Fruit fly (Drosophila melanogaster) whole organism, pupa: Measurements from ENCODE around the gene CG3558.
A peak's percentile ranks its signal among the peaks of the same experiment; 100 is the strongest.

Source experiments
- CG10348 ChIP-seq: fragments of 200-800 bp; sonication (Bioruptor generic); IDR thresholded peaks from 2 replicates; pipeline ENCODE4 v1.3.6; 2022; ENCODE audit warnings: missing biosample characterization, missing genetic modification characterization
- CG12605 ChIP-seq: fragments of 200-800 bp; sonication (Bioruptor generic); IDR thresholded peaks from 2 replicates; pipeline ENCODE4 v1.3.6; 2022; ENCODE audit warnings: missing biosample characterization, missing genetic modification characterization
- CG13204 ChIP-seq: fragments of 200-800 bp; sonication (Bioruptor generic); optimal IDR thresholded peaks from 2 replicates; lab custom pipeline; 2018; ENCODE audit warnings: missing biosample characterization, mild to moderate bottlenecking, missing genetic modification characterization, moderate library complexity
- CG14655 ChIP-seq: fragments of 200-800 bp; sonication (Bioruptor generic); optimal IDR thresholded peaks from 3 replicates; lab custom pipeline; 2017; ENCODE audit warnings: mild to moderate bottlenecking, missing biosample characterization, missing genetic modification reagents, missing genetic modification characterization
- CG15710 ChIP-seq: fragments of 200-800 bp; sonication (Bioruptor generic); optimal IDR thresholded peaks from 2 replicates; lab custom pipeline; 2018; ENCODE audit warnings: missing biosample characterization, mild to moderate bottlenecking, missing genetic modification characterization, moderate library complexity
- CG17806 ChIP-seq: fragments of 200-800 bp; sonication (Bioruptor generic); optimal IDR thresholded peaks from 2 replicates; lab custom pipeline; 2018; ENCODE audit warnings: missing biosample characterization, mild to moderate bottlenecking, missing genetic modification characterization, moderate library complexity
- CG32121 ChIP-seq: fragments of 200-800 bp; sonication (Bioruptor generic); IDR thresholded peaks from 2 replicates; pipeline ENCODE4 v1.3.6; 2022; ENCODE audit warnings: missing biosample characterization, missing genetic modification characterization
- CG34367 ChIP-seq: fragments of 200-800 bp; sonication (Bioruptor generic); optimal IDR thresholded peaks from 2 replicates; lab custom pipeline; 2018; ENCODE audit warnings: missing biosample characterization, mild to moderate bottlenecking, missing genetic modification characterization
- CG4496 ChIP-seq: fragments of 200-800 bp; sonication (Bioruptor generic); IDR thresholded peaks from 3 replicates; pipeline ENCODE4 v1.3.6; 2022; ENCODE audit warnings: missing biosample characterization, missing genetic modification characterization
- CG8159 ChIP-seq: fragments of 200-800 bp; sonication (Bioruptor generic); optimal IDR thresholded peaks from 3 replicates; lab custom pipeline; 2018; ENCODE audit warnings: missing biosample characterization, mild to moderate bottlenecking, missing genetic modification characterization, moderate library complexity
- CG8301 ChIP-seq: fragments of 200-800 bp; sonication (Bioruptor generic); optimal IDR thresholded peaks from 2 replicates; lab custom pipeline; 2018; ENCODE audit warnings: missing biosample characterization, mild to moderate bottlenecking, missing genetic modification characterization
- CG9948 ChIP-seq: fragments of 200-800 bp; sonication (Bioruptor generic); optimal IDR thresholded peaks from 2 replicates; lab custom pipeline; 2018; ENCODE audit warnings: missing biosample characterization, mild to moderate bottlenecking, missing genetic modification characterization, moderate library complexity
- D1 ChIP-seq: fragments of 200-800 bp; sonication (Bioruptor generic); optimal IDR thresholded peaks from 2 replicates; lab custom pipeline; 2018; ENCODE audit warnings: missing biosample characterization, mild to moderate bottlenecking, missing genetic modification characterization, moderate library complexity
- EcR ChIP-seq: fragments of 200-800 bp; sonication (Bioruptor generic); optimal IDR thresholded peaks from 3 replicates; lab custom pipeline; 2019; ENCODE audit warnings: missing biosample characterization, missing genetic modification characterization, mild to moderate bottlenecking, moderate library complexity, missing genetic modification reagents
- Ets98B ChIP-seq: fragments of 200-800 bp; sonication (Bioruptor generic); IDR thresholded peaks from 2 replicates; pipeline ENCODE4 v1.3.6; 2022; ENCODE audit warnings: missing biosample characterization, missing genetic modification characterization
- Pif1A ChIP-seq: fragments of 200-800 bp; sonication (Bioruptor generic); optimal IDR thresholded peaks from 3 replicates; lab custom pipeline; 2016; ENCODE audit warnings: missing biosample characterization, missing genetic modification characterization
- Pif1B ChIP-seq: fragments of 200-800 bp; sonication (Bioruptor generic); optimal IDR thresholded peaks from 3 replicates; lab custom pipeline; 2016; ENCODE audit warnings: missing biosample characterization, missing genetic modification characterization
- Snoo ChIP-seq: fragments of 200-800 bp; sonication (Bioruptor generic); optimal IDR thresholded peaks from 3 replicates; lab custom pipeline; 2017; ENCODE audit warnings: missing biosample characterization, mild to moderate bottlenecking, missing genetic modification characterization, inconsistent platforms
- fd96Ca ChIP-seq: fragments of 200-800 bp; sonication (Bioruptor generic); IDR thresholded peaks from 3 replicates; pipeline ENCODE4 v1.3.6; 2022; ENCODE audit warnings: missing biosample characterization, missing genetic modification characterization
- gl ChIP-seq: fragments of 200-800 bp; sonication (Bioruptor generic); optimal IDR thresholded peaks from 2 replicates; lab custom pipeline; 2018; ENCODE audit warnings: missing biosample characterization, mild to moderate bottlenecking, missing genetic modification characterization
- rn ChIP-seq: fragments of 200-800 bp; sonication (Bioruptor generic); IDR thresholded peaks from 2 replicates; pipeline ENCODE4 v1.3.6; 2022; ENCODE audit warnings: missing biosample characterization, missing genetic modification characterization

The CG3558 gene

dm6 chr2L:2969438-2969837 lies 23.2 kb upstream of the CG3558 start, which contains the start of gene Ts:
Gene Ts (minus strand): TSS chr2L:2969638.
- no peak for TF ChIP-seq CG8301 (tag; lab: Kevin White, UChicago)
- no peak for TF ChIP-seq CG15710 (tag; lab: Kevin White, UChicago)
- no peak for TF ChIP-seq CG8159
- no peak for TF ChIP-seq rn (GFP tag; lab: Robert Waterston, UW)
- TF ChIP-seq CG9948 (tag; lab: Kevin White, UChicago): no peak
- no peak for TF ChIP-seq D1 (tag; lab: Kevin White, UChicago)
- no peak for TF ChIP-seq Snoo (tag; lab: Kevin White, UChicago)
- TF ChIP-seq Ets98B: no peak
- no peak for TF ChIP-seq fd96Ca (GFP tag; lab: Robert Waterston, UW)
- no peak for TF ChIP-seq CG10348 (GFP tag; lab: Robert Waterston, UW)
- no peak for TF ChIP-seq CG17806
- TF ChIP-seq CG12605 (GFP tag; lab: Robert Waterston, UW): no peak
- no peak for TF ChIP-seq CG32121 (GFP tag; lab: Robert Waterston, UW)
- TF ChIP-seq CG14655 (GFP tag; lab: Kevin White, UChicago): no peak

- TF ChIP-seq CG32121 (GFP tag; lab: Robert Waterston, UW) (peak; percentile 80; the same call in 1 of the 2 replicates), CG9948 (tag; lab: Kevin White, UChicago) (peak; percentile 89), Ets98B (peak; percentile 67), Pif1A (GFP tag; lab: Kevin White, UChicago) (no peak), CG14655 (GFP tag; lab: Kevin White, UChicago) (peak; percentile 94), EcR (no peak), Pif1B (no peak), rn (GFP tag; lab: Robert Waterston, UW) (peak; percentile 60; the same call in 1 of the 2 replicates), CG13204 (GFP tag; lab: Kevin White, UChicago) (no peak), CG17806 (peak; percentile 80), Snoo (tag; lab: Kevin White, UChicago) (peak; percentile 90), CG34367 (peak; percentile 80), CG12605 (GFP tag; lab: Robert Waterston, UW) (0 out of 2 replicates have a peak, but pooled peaks have one; percentile 53), CG8301 (tag; lab: Kevin White, UChicago) (peak; percentile 86), CG4496 (GFP tag; lab: Robert Waterston, UW) (peak; percentile 82), fd96Ca (GFP tag; lab: Robert Waterston, UW) (peak; percentile 69; the same call in 2 of the 3 replicates), CG8159 (peak; percentile 92), CG10348 (GFP tag; lab: Robert Waterston, UW) (peak; percentile 59; the same call in 1 of the 2 replicates), gl (peak; percentile 33), CG15710 (tag; lab: Kevin White, UChicago) (peak; percentile 87), D1 (tag; lab: Kevin White, UChicago) (no peak)
- TF ChIP-seq, all 21 proteins: peak for 16
Measured at dm6 chr2L:2972439-2972936, 20.2 kb upstream of the CG3558 start, which contains the start of the genes Rrp1 and gammaTub23C. Gene Rrp1 (minus strand): TSS chr2L:2972508. Gene gammaTub23C (plus strand): TSS chr2L:2972891.

dm6 chr2L:2976829-2977228 lies 15.8 kb upstream of the CG3558 start, which contains the start of the genes CG9641 and CG3165:
Gene CG9641 (minus strand): TSS chr2L:2976862.
Gene CG3165 (plus strand): TSS chr2L:2977122.
- TF ChIP-seq Snoo (tag; lab: Kevin White, UChicago) (peak; percentile 79), CG8159 (peak; percentile 82), CG32121 (GFP tag; lab: Robert Waterston, UW) (peak; percentile 81), EcR (no peak), fd96Ca (GFP tag; lab: Robert Waterston, UW) (peak; percentile 91), CG34367 (peak; percentile 77), gl (peak; percentile 53), rn (GFP tag; lab: Robert Waterston, UW) (peak; percentile 74; the same call in 1 of the 2 replicates), CG4496 (GFP tag; lab: Robert Waterston, UW) (peak; percentile 86), CG9948 (tag; lab: Kevin White, UChicago) (peak; percentile 71), D1 (tag; lab: Kevin White, UChicago) (no peak), CG8301 (tag; lab: Kevin White, UChicago) (no peak), CG12605 (GFP tag; lab: Robert Waterston, UW) (peak; percentile 44; the same call in 1 of the 2 replicates), CG13204 (GFP tag; lab: Kevin White, UChicago) (no peak), Pif1B (no peak), CG10348 (GFP tag; lab: Robert Waterston, UW) (no peak), Ets98B (peak; percentile 71), CG15710 (tag; lab: Kevin White, UChicago) (peak; percentile 78), Pif1A (GFP tag; lab: Kevin White, UChicago) (no peak), CG17806 (peak; percentile 74)
- TF ChIP-seq, all 21 proteins: peak for 13

dm6 chr2L:2979091-2979490 lies 13.6 kb upstream of the CG3558 start, which contains the start of gene CG9643:
Gene CG9643 (minus strand): TSS chr2L:2979288.
- TF ChIP-seq Snoo (tag; lab: Kevin White, UChicago): no peak
- TF ChIP-seq Pif1B: no peak
- no peak for TF ChIP-seq gl
- no peak for TF ChIP-seq rn (GFP tag; lab: Robert Waterston, UW)
- TF ChIP-seq CG8159: no peak
- TF ChIP-seq CG17806: no peak
- TF ChIP-seq CG14655 (GFP tag; lab: Kevin White, UChicago): no peak
- TF ChIP-seq CG8301 (tag; lab: Kevin White, UChicago): no peak
- TF ChIP-seq CG10348 (GFP tag; lab: Robert Waterston, UW): no peak
- no peak for TF ChIP-seq Pif1A (GFP tag; lab: Kevin White, UChicago)
- TF ChIP-seq CG12605 (GFP tag; lab: Robert Waterston, UW): no peak
- TF ChIP-seq CG9948 (tag; lab: Kevin White, UChicago): no peak

- no peak for TF ChIP-seq D1 (tag; lab: Kevin White, UChicago)
- TF ChIP-seq CG34367: no peak
- TF ChIP-seq CG9948 (tag; lab: Kevin White, UChicago): no peak
- no peak for TF ChIP-seq Snoo (tag; lab: Kevin White, UChicago)
- no peak for TF ChIP-seq CG4496 (GFP tag; lab: Robert Waterston, UW)
- TF ChIP-seq fd96Ca (GFP tag; lab: Robert Waterston, UW): no peak
- TF ChIP-seq gl: no peak
- no peak for TF ChIP-seq Pif1B
- no peak for TF ChIP-seq CG14655 (GFP tag; lab: Kevin White, UChicago)
- TF ChIP-seq CG12605 (GFP tag; lab: Robert Waterston, UW): no peak
Measured at dm6 chr2L:2986776-2987175, 5.9 kb upstream of the CG3558 start.
